Fruit fly (Drosophila melanogaster) whole organism, prepupa: ENCODE measurements around the gene Ccdc39.
A peak's percentile ranks its signal among the peaks of the same experiment; 100 is the strongest.

Experiments used
- Blimp-1 ChIP-seq: fragments of 200-800 bp; sonication (Bioruptor generic); optimal IDR thresholded peaks from 3 replicates; lab custom pipeline; 2017; ENCODE audit warnings: missing biosample characterization, missing genetic modification characterization, mild to moderate bottlenecking, moderate library complexity, missing genetic modification reagents
- CG11294 ChIP-seq: fragments of 200-800 bp; sonication (Bioruptor generic); IDR thresholded peaks from 2 replicates; pipeline ENCODE4 v1.3.6; 2022; ENCODE audit warnings: missing biosample characterization, missing genetic modification characterization
- CG11902 ChIP-seq: fragments of 200-800 bp; sonication (Bioruptor generic); optimal IDR thresholded peaks from 3 replicates; lab custom pipeline; 2016; ENCODE audit warnings: missing biosample characterization, missing genetic modification characterization
- CG15336 ChIP-seq: fragments of 200-800 bp; sonication (Bioruptor generic); IDR thresholded peaks from 2 replicates; pipeline ENCODE4 v1.3.6; 2022; ENCODE audit warnings: missing biosample characterization, missing genetic modification characterization
- CG1621 ChIP-seq: fragments of 200-800 bp; sonication (Bioruptor generic); optimal IDR thresholded peaks from 3 replicates; lab custom pipeline; 2018; ENCODE audit warnings: missing biosample characterization, mild to moderate bottlenecking, missing genetic modification characterization
- CG16779 ChIP-seq: fragments of 200-800 bp; sonication (Bioruptor generic); optimal IDR thresholded peaks from 3 replicates; lab custom pipeline; 2017; ENCODE audit warnings: missing biosample characterization, mild to moderate bottlenecking, missing genetic modification characterization
- CG32006 ChIP-seq: fragments of 200-800 bp; sonication (Bioruptor generic); optimal IDR thresholded peaks from 3 replicates; lab custom pipeline; 2017; ENCODE audit warnings: missing biosample characterization, mild to moderate bottlenecking, missing genetic modification characterization
- CG3919 ChIP-seq: fragments of 200-800 bp; sonication (Bioruptor generic); optimal IDR thresholded peaks from 3 replicates; lab custom pipeline; 2016; ENCODE audit warnings: missing biosample characterization, missing genetic modification characterization
- CG6163 ChIP-seq: fragments of 200-800 bp; sonication (Bioruptor generic); IDR thresholded peaks from 3 replicates; pipeline ENCODE4 v1.3.6; 2022; ENCODE audit warnings: missing biosample characterization, missing genetic modification characterization
- CG6276 ChIP-seq: fragments of 200-800 bp; sonication (Bioruptor generic); optimal IDR thresholded peaks from 2 replicates; lab custom pipeline; 2017; ENCODE audit warnings: missing biosample characterization, mild to moderate bottlenecking, missing genetic modification characterization
- CG6792 ChIP-seq: fragments of 200-800 bp; sonication (Bioruptor generic); optimal IDR thresholded peaks from 3 replicates; lab custom pipeline; 2016; ENCODE audit warnings: missing biosample characterization, missing genetic modification characterization
- CG6854 ChIP-seq: fragments of 200-800 bp; sonication (Bioruptor generic); optimal IDR thresholded peaks from 2 replicates; lab custom pipeline; 2017; ENCODE audit warnings: missing biosample characterization, mild to moderate bottlenecking, missing genetic modification characterization
- CG7368 ChIP-seq: fragments of 200-800 bp; sonication (Bioruptor generic); optimal IDR thresholded peaks from 3 replicates; lab custom pipeline; 2016; ENCODE audit warnings: missing biosample characterization, missing genetic modification characterization
- CG9139 ChIP-seq: fragments of 200-800 bp; sonication (Bioruptor generic); optimal IDR thresholded peaks from 3 replicates; lab custom pipeline; 2017; ENCODE audit warnings: missing biosample characterization, mild to moderate bottlenecking, missing genetic modification characterization
- Eip75B ChIP-seq: fragments of 200-800 bp; sonication (Bioruptor generic); optimal IDR thresholded peaks from 3 replicates; lab custom pipeline; 2016; ENCODE audit warnings: missing biosample characterization, missing genetic modification characterization
- Eip93F ChIP-seq: fragments of 200-800 bp; sonication (Bioruptor generic); optimal IDR thresholded peaks from 2 replicates; lab custom pipeline; 2016; ENCODE audit warnings: missing biosample characterization, mild to moderate bottlenecking, missing genetic modification characterization
- Ets21C ChIP-seq: fragments of 200-800 bp; sonication (Bioruptor generic); optimal IDR thresholded peaks from 3 replicates; lab custom pipeline; 2016; ENCODE audit warnings: missing biosample characterization, missing genetic modification characterization
- Hr38 ChIP-seq: sonication (Bioruptor generic); optimal IDR thresholded peaks from 2 replicates; lab custom pipeline; 2016; ENCODE audit warnings: missing biosample characterization, missing genetic modification characterization
- Hr39 ChIP-seq: fragments of 200-800 bp; sonication (Bioruptor generic); optimal IDR thresholded peaks from 2 replicates; lab custom pipeline; 2016; ENCODE audit warnings: missing biosample characterization, missing genetic modification characterization
- Met ChIP-seq: fragments of 200-800 bp; sonication (Bioruptor generic); optimal IDR thresholded peaks from 3 replicates; lab custom pipeline; 2016; ENCODE audit warnings: missing biosample characterization, missing genetic modification characterization
- OdsH ChIP-seq: fragments of 200-800 bp; sonication (Bioruptor generic); optimal IDR thresholded peaks from 3 replicates; lab custom pipeline; 2016; ENCODE audit warnings: missing biosample characterization, missing genetic modification characterization
- Sox102F ChIP-seq: fragments of 200-800 bp; sonication (Bioruptor generic); optimal IDR thresholded peaks from 2 replicates; lab custom pipeline; 2016; ENCODE audit warnings: missing biosample characterization, mild to moderate bottlenecking, missing genetic modification characterization
- Sox14 ChIP-seq: fragments of 200-800 bp; sonication (Bioruptor generic); optimal IDR thresholded peaks from 3 replicates; lab custom pipeline; 2016; ENCODE audit warnings: missing biosample characterization, missing genetic modification characterization
- Sox15 ChIP-seq: fragments of 200-800 bp; sonication (Bioruptor generic); optimal IDR thresholded peaks from 3 replicates; lab custom pipeline; 2016; ENCODE audit warnings: missing biosample characterization, missing genetic modification characterization
- achi ChIP-seq: fragments of 200-800 bp; sonication (Bioruptor generic); optimal IDR thresholded peaks from 3 replicates; lab custom pipeline; 2016; ENCODE audit warnings: missing biosample characterization, missing genetic modification characterization
- eg ChIP-seq: fragments of 200-800 bp; sonication (Bioruptor generic); IDR thresholded peaks from 3 replicates; pipeline ENCODE4 v1.3.6; 2022; ENCODE audit warnings: missing biosample characterization, missing genetic modification characterization
- esn ChIP-seq: fragments of 200-800 bp; sonication (Bioruptor generic); optimal IDR thresholded peaks from 2 replicates; lab custom pipeline; 2016; ENCODE audit warnings: missing biosample characterization, mild to moderate bottlenecking, missing genetic modification characterization, moderate library complexity
- fd59A ChIP-seq: fragments of 200-800 bp; sonication (Bioruptor generic); optimal IDR thresholded peaks from 2 replicates; lab custom pipeline; 2017; ENCODE audit warnings: missing biosample characterization, mild to moderate bottlenecking, missing genetic modification characterization, missing genetic modification reagents
- net ChIP-seq: fragments of 200-800 bp; sonication (Bioruptor generic); optimal IDR thresholded peaks from 3 replicates; lab custom pipeline; 2016; ENCODE audit warnings: missing biosample characterization, missing genetic modification characterization
- pdm3 ChIP-seq: fragments of 200-800 bp; sonication (Bioruptor generic); optimal IDR thresholded peaks from 3 replicates; lab custom pipeline; 2016; ENCODE audit warnings: missing biosample characterization, missing genetic modification characterization
- salr ChIP-seq, 2 experiments: fragments of 200-800 bp; sonication (Bioruptor generic); optimal IDR thresholded peaks; 3 replicates each; lab custom pipeline; 2016 to 2018; ENCODE audit warnings: missing biosample characterization in 2 of 2, missing genetic modification characterization in 2 of 2, mild to moderate bottlenecking in 1 of 2
- spab ChIP-seq: fragments of 200-800 bp; sonication (Bioruptor generic); optimal IDR thresholded peaks from 2 replicates; lab custom pipeline; 2017; ENCODE audit warnings: missing biosample characterization, mild to moderate bottlenecking, missing genetic modification characterization, missing genetic modification reagents
- ss ChIP-seq, 2 experiments: fragments of 200-800 bp; sonication (Bioruptor generic); optimal IDR thresholded peaks; 2 replicates in 1 of 2; 3 replicates in 1 of 2; lab custom pipeline; 2017 to 2018; ENCODE audit warnings: mild to moderate bottlenecking in 2 of 2, missing biosample characterization in 2 of 2, missing genetic modification characterization in 2 of 2, moderate library complexity in 1 of 2
- svp ChIP-seq: fragments of 200-800 bp; sonication (Bioruptor generic); peaks from one replicate; lab custom pipeline; 2016; ENCODE audit warnings: missing biosample characterization, missing genetic modification characterization

Gene Ccdc39

dm6 chr3R:4784622-4785021, at the start of gene Ccdc39:
Gene Ccdc39, minus strand, starts transcription at chr3R:4784722.
- TF ChIP-seq CG6792 (GFP tag; lab: Kevin White, UChicago), result no peak

- TF ChIP-seq svp (GFP tag; lab: Kevin White, UChicago) (peak; percentile 24), pdm3 (GFP tag; lab: Kevin White, UChicago) (no peak), salr (GFP tag; optimal IDR thresholded peaks at IDR 0.05; lab: Kevin White, UChicago) (no peak)
- TF ChIP-seq, all 60 proteins: peak for 1
These were observed 49.1 kb upstream of the Ccdc39 start for dm6 chr3R:4833636-4834035.

dm6 chr3R:4831197-4831596, 46.7 kb upstream of the Ccdc39 start, which contains the start of gene CG14659:
Gene CG14659, minus strand, starts transcription at chr3R:4831297.
- TF ChIP-seq Hr38 (GFP tag; lab: Kevin White, UChicago) (no peak), salr (GFP tag; optimal IDR thresholded peaks at IDR 0.05; lab: Kevin White, UChicago) (no peak)

- TF ChIP-seq CG9139 (GFP tag; lab: Kevin White, UChicago) (no peak), spab (GFP tag; lab: Kevin White, UChicago) (no peak), CG3919 (no peak), Sox102F (GFP tag; lab: Kevin White, UChicago) (no peak), svp (GFP tag; lab: Kevin White, UChicago) (no peak), CG11902 (GFP tag; lab: Kevin White, UChicago) (no peak), CG7368 (GFP tag; lab: Kevin White, UChicago) (no peak)
These were observed 45.9 kb upstream of the Ccdc39 start, which contains the start of gene CG14658 for dm6 chr3R:4830413-4830812. Gene CG14658, minus strand, starts transcription at chr3R:4830513.

DNA sequence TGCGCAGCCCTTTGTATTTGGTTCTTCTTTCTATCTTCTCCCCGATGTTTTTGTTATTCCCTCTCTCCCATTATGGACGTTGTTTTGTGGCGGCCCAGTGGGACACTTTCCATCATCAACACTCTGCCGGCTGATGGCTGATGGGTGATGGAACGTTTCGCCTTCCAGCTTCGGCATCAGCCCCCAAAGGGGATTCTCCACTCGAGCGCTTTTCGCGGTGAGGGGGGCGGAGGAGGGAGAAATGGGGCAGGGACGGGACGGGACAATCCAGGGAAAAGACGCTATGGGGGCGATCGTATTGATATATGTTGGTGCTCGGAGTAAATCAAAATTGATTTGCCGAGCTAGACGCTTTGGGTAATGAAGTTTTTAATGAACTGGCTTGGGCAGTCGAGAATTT, 40.7 kb upstream of the Ccdc39 start:
- TF ChIP-seq CG32006 (GFP tag; lab: Kevin White, UChicago) (no peak), Eip75B (GFP tag; lab: Kevin White, UChicago) (no peak), esn (GFP tag; lab: Kevin White, UChicago) (no peak), CG6163 (GFP tag; lab: Robert Waterston, UW) (no peak), eg (no peak)

- TF ChIP-seq CG15336 (peak; percentile 23; the same call in 1 of the 2 replicates), CG1621 (tag; lab: Kevin White, UChicago) (peak; percentile 76), ss (GFP tag; optimal IDR thresholded peaks at IDR 0.05; lab: Kevin White, UChicago) (peak in 1 of 2 experiments; percentile 20), CG16779 (tag; lab: Kevin White, UChicago) (peak; percentile 54), CG11294 (GFP tag; lab: Robert Waterston, UW) (no peak), CG6854 (peak; percentile 39), esn (GFP tag; lab: Kevin White, UChicago) (peak; percentile 19), Sox14 (GFP tag; lab: Kevin White, UChicago) (peak; percentile 78), CG7368 (GFP tag; lab: Kevin White, UChicago) (no peak)
These were observed 36.6 kb upstream of the Ccdc39 start, which contains the start of gene CG14657 for dm6 chr3R:4821098-4821605. Gene CG14657, minus strand, starts transcription at chr3R:4821432.

DNA sequence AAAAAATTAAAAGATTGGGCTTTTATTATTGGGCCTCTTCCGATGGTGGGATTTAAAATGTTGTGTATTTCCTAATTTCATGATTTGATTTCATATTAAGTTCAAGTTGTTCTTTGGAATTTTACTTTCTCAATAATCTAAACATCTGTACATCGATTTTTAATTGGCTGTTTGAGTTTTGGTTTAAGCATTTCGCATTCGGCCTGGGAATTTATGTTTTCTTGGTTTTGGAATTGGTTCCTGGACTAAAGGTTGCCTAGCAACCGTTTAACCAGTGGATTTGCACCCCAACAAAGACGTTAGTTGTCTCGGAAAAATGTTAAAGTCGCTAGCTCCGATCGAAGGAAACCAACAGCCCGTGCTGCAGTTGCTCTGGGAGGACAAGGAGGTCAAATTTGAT, 31.5 kb upstream of the Ccdc39 start, which contains the start of gene BBS5:
BBS5 (plus strand) TSS at position 301 of the 400 bp plus-strand sequence.
- TF ChIP-seq Eip75B (GFP tag; lab: Kevin White, UChicago), result no peak
- TF ChIP-seq CG1621 (tag; lab: Kevin White, UChicago), result no peak
- TF ChIP-seq fd59A (GFP tag; lab: Kevin White, UChicago), result no peak
- TF ChIP-seq esn (GFP tag; lab: Kevin White, UChicago), result no peak
- no peak for TF ChIP-seq Sox15 (GFP tag; lab: Kevin White, UChicago)
- no peak for TF ChIP-seq Blimp-1 (GFP tag; lab: Kevin White, UChicago)
- no peak for TF ChIP-seq Sox14 (GFP tag; lab: Kevin White, UChicago)
- TF ChIP-seq OdsH (GFP tag; lab: Kevin White, UChicago), result no peak
- no peak for TF ChIP-seq pdm3 (GFP tag; lab: Kevin White, UChicago)
- no peak for TF ChIP-seq Eip93F
- no peak for TF ChIP-seq net (GFP tag; lab: Kevin White, UChicago)
- no peak for TF ChIP-seq CG6854
- no peak for TF ChIP-seq achi (GFP tag; lab: Kevin White, UChicago)
- TF ChIP-seq CG6276 (GFP tag; lab: Kevin White, UChicago), result no peak
- TF ChIP-seq Met (GFP tag; lab: Kevin White, UChicago), result no peak
- TF ChIP-seq Ets21C (GFP tag; lab: Kevin White, UChicago), result no peak
- TF ChIP-seq Hr39 (GFP tag; lab: Kevin White, UChicago), result no peak
